Worm (Caenorhabditis elegans) whole organism, mixed stage, embryonic: ENCODE results near the gene sop-2.

Experiments
- ceh-83 ChIP-seq: fragments of 200-800 bp; sonication (Bioruptor generic); optimal IDR thresholded peaks from 2 replicates; lab custom pipeline; 2018; ENCODE audit warnings: mild to moderate bottlenecking, missing genetic modification characterization, missing compliant biosample characterization
- snpc-4 ChIP-seq: fragments of 150-350 bp; optimal IDR thresholded peaks from 2 replicates; lab custom pipeline; 2014; ENCODE audit warnings: missing biosample characterization, missing genetic modification characterization

DNA sequence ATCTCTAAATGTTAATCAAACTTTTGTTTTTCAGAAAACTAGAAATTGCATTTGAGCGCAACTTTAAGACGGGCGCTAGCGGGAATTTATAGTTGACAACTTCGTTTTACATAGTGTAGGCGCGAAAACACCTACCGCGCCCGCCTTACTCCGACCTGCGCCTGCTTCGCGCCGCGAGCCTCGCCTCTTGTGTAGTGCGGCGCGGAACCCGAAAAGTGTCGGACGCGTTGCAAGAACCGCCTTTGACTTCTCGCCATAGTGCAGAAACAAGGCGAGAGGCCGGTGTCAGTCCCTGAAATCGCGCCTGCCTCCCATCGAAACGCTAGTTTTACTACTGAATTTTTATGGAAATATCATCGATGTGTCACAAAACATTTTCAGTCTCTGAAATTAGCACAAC, 46.1 kb downstream of the sop-2 start:
- TF ChIP-seq ceh-83 (GFP tag; lab: Kevin White, UChicago) = no peak
- no peak for TF ChIP-seq snpc-4
